Worm (Caenorhabditis elegans) whole organism, L3 larva: ENCODE data around the gene F46B3.16.

ENCODE experiments used
- R02D3.7 ChIP-seq: fragments of 150-350 bp; optimal IDR thresholded peaks from 2 replicates; lab custom pipeline; 2014; ENCODE audit warnings: missing biosample characterization, missing genetic modification characterization
- ama-1 ChIP-seq: fragments of 150-350 bp; optimal IDR thresholded peaks from 2 replicates; lab custom pipeline; 2018
- ceh-16 ChIP-seq: sonication (generic microtip); optimal IDR thresholded peaks from 2 replicates; lab custom pipeline; 2017; ENCODE audit warnings: missing biosample characterization, missing genetic modification characterization
- ceh-28 ChIP-seq: fragments of 150-350 bp; optimal IDR thresholded peaks from 2 replicates; lab custom pipeline; 2014; ENCODE audit warnings: missing biosample characterization, missing genetic modification reagents, missing genetic modification characterization
- ceh-82 ChIP-seq: fragments of 150-350 bp; optimal IDR thresholded peaks from 2 replicates; lab custom pipeline; 2014; ENCODE audit warnings: missing biosample characterization, missing genetic modification characterization
- ceh-9 ChIP-seq: sonication (generic microtip); optimal IDR thresholded peaks from 2 replicates; lab custom pipeline; 2018; ENCODE audit warnings: missing biosample characterization, missing genetic modification characterization
- daf-12 ChIP-seq: fragments of 150-350 bp; optimal IDR thresholded peaks from 2 replicates; lab custom pipeline; 2014; ENCODE audit warnings: missing biosample characterization, missing genetic modification reagents, missing genetic modification characterization
- egl-27 ChIP-seq: sonication (generic microtip); optimal IDR thresholded peaks from 4 replicates; lab custom pipeline; 2017; ENCODE audit warnings: missing biosample characterization, missing genetic modification reagents, missing genetic modification characterization
- elt-2 ChIP-seq: sonication (generic microtip); optimal IDR thresholded peaks from 2 replicates; lab custom pipeline; 2016; ENCODE audit warnings: missing genetic modification reagents, mild to moderate bottlenecking, missing genetic modification characterization, missing compliant biosample characterization
- elt-3 ChIP-seq, 3 experiments: fragments of 150-350 bp in 1 of 3; sonication (generic microtip) in 2 of 3; optimal IDR thresholded peaks; 2 replicates in 2 of 3; 4 replicates in 1 of 3; lab custom pipeline; 2014 to 2017; ENCODE audit warnings: missing biosample characterization in 3 of 3, missing genetic modification characterization in 3 of 3
- eor-1 ChIP-seq, 2 experiments: fragments of 150-350 bp; optimal IDR thresholded peaks; 2 replicates each; lab custom pipeline; 2014 to 2018; ENCODE audit warnings: missing biosample characterization in 2 of 2, missing genetic modification characterization in 2 of 2
- fkh-10 ChIP-seq: sonication (generic microtip); optimal IDR thresholded peaks from 2 replicates; lab custom pipeline; 2017; ENCODE audit warnings: missing biosample characterization, missing genetic modification reagents, missing genetic modification characterization
- fkh-2 ChIP-seq: fragments of 150-350 bp; optimal IDR thresholded peaks from 2 replicates; lab custom pipeline; 2014; ENCODE audit warnings: missing biosample characterization, missing genetic modification reagents, missing genetic modification characterization
- fos-1 ChIP-seq: fragments of 150-350 bp; optimal IDR thresholded peaks from 2 replicates; lab custom pipeline; 2014; ENCODE audit warnings: missing biosample characterization, missing genetic modification characterization
- hmg-11 ChIP-seq: sonication (generic microtip); optimal IDR thresholded peaks from 2 replicates; lab custom pipeline; 2016; ENCODE audit warnings: missing genetic modification characterization, missing compliant biosample characterization
- jun-1 ChIP-seq: fragments of 150-350 bp; optimal IDR thresholded peaks from 2 replicates; lab custom pipeline; 2014; ENCODE audit warnings: missing biosample characterization, missing genetic modification reagents, missing genetic modification characterization
- lin-15B ChIP-seq: fragments of 150-350 bp; optimal IDR thresholded peaks from 2 replicates; lab custom pipeline; 2014; ENCODE audit warnings: missing biosample characterization, missing genetic modification characterization
- lsy-12 ChIP-seq: sonication (generic microtip); optimal IDR thresholded peaks from 2 replicates; lab custom pipeline; 2016; ENCODE audit warnings: mild to moderate bottlenecking, missing genetic modification characterization, missing compliant biosample characterization
- mml-1 ChIP-seq: fragments of 150-350 bp; sonication (generic microtip); optimal IDR thresholded peaks from 3 replicates; lab custom pipeline; 2014; ENCODE audit warnings: missing biosample characterization, missing genetic modification characterization
- nhr-11 ChIP-seq: fragments of 150-350 bp; optimal IDR thresholded peaks from 2 replicates; lab custom pipeline; 2014; ENCODE audit warnings: missing biosample characterization, missing genetic modification characterization
- nhr-23 ChIP-seq: fragments of 150-350 bp; optimal IDR thresholded peaks from 2 replicates; lab custom pipeline; 2014; ENCODE audit warnings: missing biosample characterization, missing genetic modification reagents, missing genetic modification characterization
- nhr-237 ChIP-seq: fragments of 150-350 bp; optimal IDR thresholded peaks from 2 replicates; lab custom pipeline; 2014; ENCODE audit warnings: missing biosample characterization, missing genetic modification characterization
- nhr-25 ChIP-seq: sonication (generic microtip); optimal IDR thresholded peaks from 2 replicates; lab custom pipeline; 2017; ENCODE audit warnings: missing biosample characterization, missing genetic modification characterization
- nhr-28 ChIP-seq: fragments of 150-350 bp; optimal IDR thresholded peaks from 2 replicates; lab custom pipeline; 2014; ENCODE audit warnings: missing biosample characterization, missing genetic modification characterization
- nhr-43 ChIP-seq: sonication (generic microtip); optimal IDR thresholded peaks from 2 replicates; lab custom pipeline; 2016; ENCODE audit warnings: mild to moderate bottlenecking, missing genetic modification characterization, missing compliant biosample characterization; ENCODE audit not compliant: poor library complexity, severe bottlenecking
- nhr-67 ChIP-seq: fragments of 150-350 bp; optimal IDR thresholded peaks from 2 replicates; lab custom pipeline; 2014; ENCODE audit warnings: missing biosample characterization, missing genetic modification characterization
- nhr-76 ChIP-seq: fragments of 150-350 bp; sonication (generic microtip); optimal IDR thresholded peaks from 5 replicates; lab custom pipeline; 2014; ENCODE audit warnings: missing biosample characterization, missing genetic modification characterization
- pha-4 ChIP-seq: fragments of 150-350 bp; optimal IDR thresholded peaks from 2 replicates; lab custom pipeline; 2014; ENCODE audit warnings: missing biosample characterization, missing genetic modification reagents, missing genetic modification characterization
- sea-2 ChIP-seq: fragments of 150-350 bp; sonication (generic microtip); optimal IDR thresholded peaks from 4 replicates; lab custom pipeline; 2014; ENCODE audit warnings: missing biosample characterization, missing genetic modification reagents, missing genetic modification characterization
- skn-1 ChIP-seq: fragments of 150-350 bp; optimal IDR thresholded peaks from 2 replicates; lab custom pipeline; 2014; ENCODE audit warnings: missing biosample characterization, missing genetic modification characterization
- snpc-4 ChIP-seq: fragments of 150-350 bp; optimal IDR thresholded peaks from 2 replicates; lab custom pipeline; 2014; ENCODE audit warnings: missing biosample characterization, missing genetic modification characterization
- tbx-2 ChIP-seq: sonication (generic microtip); optimal IDR thresholded peaks from 2 replicates; lab custom pipeline; 2016; ENCODE audit warnings: mild to moderate bottlenecking, missing genetic modification characterization, missing compliant biosample characterization
- unc-39 ChIP-seq: sonication (generic microtip); optimal IDR thresholded peaks from 4 replicates; lab custom pipeline; 2017; ENCODE audit warnings: missing biosample characterization, missing genetic modification characterization
- unc-62 ChIP-seq: fragments of 150-350 bp; sonication (generic microtip); optimal IDR thresholded peaks from 4 replicates; lab custom pipeline; 2014; ENCODE audit warnings: missing biosample characterization, missing genetic modification reagents, missing genetic modification characterization
- zag-1 ChIP-seq: fragments of 150-350 bp; optimal IDR thresholded peaks from 2 replicates; lab custom pipeline; 2014; ENCODE audit warnings: missing biosample characterization, missing genetic modification characterization
- ztf-11 ChIP-seq: fragments of 150-350 bp; optimal IDR thresholded peaks from 2 replicates; lab custom pipeline; 2014; ENCODE audit warnings: missing biosample characterization, missing genetic modification characterization
- ztf-4 ChIP-seq: fragments of 150-350 bp; optimal IDR thresholded peaks from 2 replicates; lab custom pipeline; 2014; ENCODE audit warnings: missing biosample characterization, missing genetic modification characterization

Gene F46B3.16

DNA sequence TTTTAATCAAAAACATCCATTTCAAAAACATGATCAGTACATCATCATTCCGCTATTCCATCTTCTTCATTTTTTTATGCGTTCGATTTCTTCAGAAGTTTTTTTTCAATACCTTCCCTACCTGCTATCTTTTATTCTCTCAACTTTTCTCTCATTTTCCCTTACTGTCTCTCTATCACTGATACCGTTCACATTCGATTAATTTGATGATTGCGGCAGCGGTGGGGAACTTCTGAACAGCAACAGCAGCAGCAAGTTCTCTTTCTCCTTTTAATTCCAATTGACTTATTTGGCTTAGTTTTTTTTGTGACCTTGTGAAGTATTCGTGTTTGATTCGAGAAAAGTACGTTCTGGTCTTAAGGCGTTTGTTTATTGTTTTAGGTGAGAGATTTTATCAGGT, 14.4 kb downstream of the F46B3.16 start:
- TF ChIP-seq elt-3 (tag; optimal IDR thresholded peaks at IDR 0.05; lab: Kevin White, UChicago), result peak in 2 of 3 experiments; percentile 66 to 82
- no peak for TF ChIP-seq R02D3.7 (tag; lab: Kevin White, UChicago)
- peak; percentile 63 for TF ChIP-seq nhr-25
- TF ChIP-seq, all 47 proteins: peak for 2

DNA sequence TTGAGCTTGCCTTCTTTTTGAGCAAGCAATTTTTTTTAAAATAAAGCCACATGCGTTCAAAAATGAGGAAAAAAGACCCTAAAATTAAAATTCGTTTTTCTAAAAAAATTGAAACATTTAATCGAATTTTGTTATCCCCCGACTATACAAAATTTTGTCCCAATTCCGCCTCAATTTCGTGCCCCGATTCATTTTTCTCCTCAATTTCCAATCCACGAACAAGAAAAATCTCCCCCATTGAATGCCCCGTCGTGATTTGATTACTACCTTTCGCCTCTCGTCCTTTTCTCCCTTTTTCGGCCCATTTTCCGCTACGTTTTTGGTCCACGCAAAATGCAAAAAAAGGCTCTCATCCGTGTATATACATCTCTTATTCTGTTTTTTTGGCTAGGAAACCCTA, 17.5 kb downstream of the F46B3.16 start:
- TF ChIP-seq mml-1 (tag; lab: Kevin White, UChicago), result no peak
- no peak for TF ChIP-seq pha-4 (tag; lab: Kevin White, UChicago)
- TF ChIP-seq unc-39 (tag; lab: Kevin White, UChicago), result no peak
- no peak for TF ChIP-seq nhr-28 (tag; lab: Kevin White, UChicago)
- no peak for TF ChIP-seq ama-1
- TF ChIP-seq ceh-16 (tag; lab: Kevin White, UChicago), result no peak
- no peak for TF ChIP-seq hmg-11 (tag; lab: Kevin White, UChicago)
- TF ChIP-seq ceh-9 (tag; lab: Kevin White, UChicago), result no peak
- TF ChIP-seq elt-2, result no peak
- TF ChIP-seq egl-27 (tag; lab: Kevin White, UChicago), result no peak
- no peak for TF ChIP-seq daf-12 (tag; lab: Kevin White, UChicago)
- no peak for TF ChIP-seq jun-1 (tag; lab: Kevin White, UChicago)
- no peak for TF ChIP-seq nhr-76 (tag; lab: Kevin White, UChicago)
- no peak for TF ChIP-seq tbx-2
- TF ChIP-seq fos-1 (tag; lab: Kevin White, UChicago), result no peak
- no peak for TF ChIP-seq elt-3 (tag; optimal IDR thresholded peaks at IDR 0.05; lab: Kevin White, UChicago)
- no peak for TF ChIP-seq lin-15B (tag; lab: Kevin White, UChicago)
- no peak for TF ChIP-seq eor-1 (tag; optimal IDR thresholded peaks at IDR 0.05; lab: Kevin White, UChicago)
- no peak for TF ChIP-seq ceh-28 (tag; lab: Kevin White, UChicago)
- no peak for TF ChIP-seq zag-1 (tag; lab: Kevin White, UChicago)

ce11 chrV:20654350-20654749, 19.9 kb downstream of the F46B3.16 start, which contains the start of gene mnr-1:
mnr-1 (plus strand) TSS chrV:20654650.
- TF ChIP-seq ztf-4 (tag; lab: Kevin White, UChicago) (no peak), daf-12 (tag; lab: Kevin White, UChicago) (no peak), fkh-2 (tag; lab: Kevin White, UChicago) (no peak), nhr-76 (tag; lab: Kevin White, UChicago) (no peak), ceh-9 (tag; lab: Kevin White, UChicago) (no peak), nhr-11 (tag; lab: Kevin White, UChicago) (no peak), nhr-23 (tag; lab: Kevin White, UChicago) (no peak), fos-1 (tag; lab: Kevin White, UChicago) (no peak), nhr-237 (tag; lab: Kevin White, UChicago) (no peak), lin-15B (tag; lab: Kevin White, UChicago) (no peak), jun-1 (tag; lab: Kevin White, UChicago) (no peak), skn-1 (no peak), tbx-2 (no peak), unc-39 (tag; lab: Kevin White, UChicago) (no peak), ama-1 (no peak), lsy-12 (no peak), sea-2 (GFP tag; lab: Kevin White, UChicago) (no peak)

ce11 chrV:20655174-20655573, 20.7 kb downstream of the F46B3.16 start:
- TF ChIP-seq ceh-82 (tag; lab: Kevin White, UChicago) (no peak), daf-12 (tag; lab: Kevin White, UChicago) (no peak), fkh-10 (GFP tag; lab: Kevin White, UChicago) (no peak), egl-27 (tag; lab: Kevin White, UChicago) (no peak), ztf-11 (tag; lab: Kevin White, UChicago) (no peak), nhr-11 (tag; lab: Kevin White, UChicago) (no peak), nhr-23 (tag; lab: Kevin White, UChicago) (no peak), snpc-4 (tag; lab: Kevin White, UChicago) (no peak), nhr-67 (tag; lab: Kevin White, UChicago) (no peak), fos-1 (tag; lab: Kevin White, UChicago) (no peak), nhr-43 (tag; lab: Kevin White, UChicago) (no peak), nhr-237 (tag; lab: Kevin White, UChicago) (no peak), elt-2 (no peak), unc-62 (GFP tag; lab: Kevin White, UChicago) (no peak), R02D3.7 (tag; lab: Kevin White, UChicago) (no peak)
